Worm (Caenorhabditis elegans) whole organism, early embryonic: Measurements from ENCODE around the gene F22E5.7.

Experiments
- F13C5.2 ChIP-seq: sonication (generic microtip); optimal IDR thresholded peaks from 2 replicates; lab custom pipeline; 2017; ENCODE audit warnings: mild to moderate bottlenecking, missing genetic modification characterization, inconsistent platforms, missing compliant biosample characterization
- flt-1 ChIP-seq: fragments of 200-800 bp; sonication (Bioruptor generic); IDR thresholded peaks from 2 replicates; pipeline ENCODE4 v1.3.6; 2022; ENCODE audit warnings: missing genetic modification characterization, missing compliant biosample characterization
- hmg-4 ChIP-seq: fragments of 200-800 bp; sonication (Bioruptor generic); optimal IDR thresholded peaks from 2 replicates; lab custom pipeline; 2018; ENCODE audit warnings: mild to moderate bottlenecking, missing genetic modification characterization, missing compliant biosample characterization
- pes-1 ChIP-seq: fragments of 200-800 bp; sonication (Bioruptor generic); IDR thresholded peaks from 2 replicates; pipeline ENCODE4 v1.3.6; 2022; ENCODE audit warnings: missing genetic modification reagents, missing genetic modification characterization, missing compliant biosample characterization
- tbx-11 ChIP-seq: fragments of 200-800 bp; sonication (Bioruptor generic); IDR thresholded peaks from 2 replicates; pipeline ENCODE4 v1.3.6; 2022; ENCODE audit warnings: missing genetic modification characterization, missing compliant biosample characterization

ce11 chrII:2628401-2628800, 13.5 kb upstream of the F22E5.7 start:
- TF ChIP-seq F13C5.2 (tag; lab: Kevin White, UChicago) = no peak
- no peak for TF ChIP-seq hmg-4 (GFP tag; lab: Kevin White, UChicago)
- no peak for TF ChIP-seq flt-1 (GFP tag; lab: Robert Waterston, UW)
- TF ChIP-seq pes-1 = no peak
- TF ChIP-seq tbx-11 (GFP tag; lab: Robert Waterston, UW) = no peak
